Worm (Caenorhabditis elegans) whole organism, L4 larva: Measurements from ENCODE around the gene clec-166.

Source experiments
- F37D6.2 ChIP-seq: sonication (generic microtip); optimal IDR thresholded peaks from 2 replicates; lab custom pipeline; 2016; ENCODE audit warnings: mild to moderate bottlenecking, missing genetic modification characterization, missing compliant biosample characterization
- T26A8.4 ChIP-seq: fragments of 200-800 bp; sonication (Bioruptor generic); IDR thresholded peaks from 2 replicates; pipeline ENCODE4 v1.3.6; 2022; ENCODE audit warnings: missing genetic modification characterization, missing compliant biosample characterization
- aha-1 ChIP-seq: fragments of 150-350 bp; peaks from one replicate; lab custom pipeline; 2014; ENCODE audit warnings: missing biosample characterization, missing genetic modification characterization
- ama-1 ChIP-seq: fragments of 150-350 bp; optimal IDR thresholded peaks from 2 replicates; lab custom pipeline; 2014; ENCODE audit warnings: inconsistent platforms, mixed read lengths
- arid-1 ChIP-seq: fragments of 200-800 bp; sonication (Bioruptor generic); conservative IDR thresholded peaks from 2 replicates; pipeline ENCODE4 v1.3.6; 2022; ENCODE audit warnings: missing genetic modification reagents, missing genetic modification characterization, missing compliant biosample characterization
- attf-4 ChIP-seq: sonication (generic microtip); optimal IDR thresholded peaks from 3 replicates; lab custom pipeline; 2017; ENCODE audit warnings: missing biosample characterization, missing genetic modification characterization
- ceh-28 ChIP-seq: fragments of 150-350 bp; optimal IDR thresholded peaks from 2 replicates; lab custom pipeline; 2014; ENCODE audit warnings: missing biosample characterization, missing genetic modification reagents, missing genetic modification characterization
- ceh-44 ChIP-seq: fragments of 200-800 bp; sonication (Bioruptor generic); IDR thresholded peaks from 2 replicates; pipeline ENCODE4 v1.3.6; 2022; ENCODE audit warnings: missing genetic modification reagents, missing genetic modification characterization, missing compliant biosample characterization
- ceh-62 ChIP-seq: sonication (generic microtip); optimal IDR thresholded peaks from 2 replicates; lab custom pipeline; 2017; ENCODE audit warnings: missing biosample characterization, missing genetic modification characterization
- cey-2 ChIP-seq: sonication (generic microtip); optimal IDR thresholded peaks from 3 replicates; lab custom pipeline; 2017; ENCODE audit warnings: missing genetic modification characterization, mild to moderate bottlenecking, missing compliant biosample characterization, antibody characterized with exemption, borderline replicate concordance; ENCODE audit not compliant: insufficient read depth
- daf-16 ChIP-seq, 3 experiments: sonication (generic microtip); optimal IDR thresholded peaks; 2 replicates each; lab custom pipeline; 2016 to 2017; ENCODE audit warnings: missing genetic modification characterization in 3 of 3, missing genetic modification reagents in 3 of 3, mild to moderate bottlenecking in 2 of 3, missing compliant biosample characterization in 2 of 3, missing biosample characterization in 1 of 3, moderate library complexity in 1 of 3
- dmd-9 ChIP-seq: fragments of 200-800 bp; sonication (Bioruptor generic); IDR thresholded peaks from 2 replicates; pipeline ENCODE4 v1.3.6; 2022; ENCODE audit warnings: missing genetic modification reagents, missing genetic modification characterization, missing compliant biosample characterization
- dve-1 ChIP-seq: sonication (generic microtip); optimal IDR thresholded peaks from 2 replicates; lab custom pipeline; 2017; ENCODE audit warnings: antibody characterized with exemption, mild to moderate bottlenecking, missing genetic modification characterization, missing compliant biosample characterization; ENCODE audit not compliant: insufficient read depth
- egl-27 ChIP-seq: sonication (generic microtip); optimal IDR thresholded peaks from 3 replicates; lab custom pipeline; 2017; ENCODE audit warnings: missing biosample characterization, missing genetic modification reagents, missing genetic modification characterization
- fkh-10 ChIP-seq: fragments of 150-350 bp; optimal IDR thresholded peaks from 2 replicates; lab custom pipeline; 2014; ENCODE audit warnings: missing biosample characterization, missing genetic modification reagents, missing genetic modification characterization
- hlh-11 ChIP-seq: fragments of 200-800 bp; sonication (Bioruptor generic); optimal IDR thresholded peaks from 2 replicates; lab custom pipeline; 2018; ENCODE audit warnings: mild to moderate bottlenecking, missing genetic modification characterization, missing compliant biosample characterization
- hlh-30 ChIP-seq: sonication (generic microtip); optimal IDR thresholded peaks from 2 replicates; lab custom pipeline; 2017; ENCODE audit warnings: antibody characterized with exemption, mild to moderate bottlenecking, missing genetic modification characterization, missing compliant biosample characterization; ENCODE audit not compliant: insufficient read depth
- nhr-28 ChIP-seq: fragments of 150-350 bp; optimal IDR thresholded peaks from 2 replicates; lab custom pipeline; 2014; ENCODE audit warnings: missing biosample characterization, missing genetic modification characterization
- nhr-41 ChIP-seq: fragments of 200-800 bp; sonication (Bioruptor generic); IDR thresholded peaks from 2 replicates; pipeline ENCODE4 v1.3.6; 2022; ENCODE audit warnings: missing genetic modification reagents, missing genetic modification characterization, missing compliant biosample characterization
- nhr-6 ChIP-seq: fragments of 150-350 bp; optimal IDR thresholded peaks from 2 replicates; lab custom pipeline; 2014; ENCODE audit warnings: missing biosample characterization, missing genetic modification characterization
- pqm-1 ChIP-seq: sonication (generic microtip); optimal IDR thresholded peaks from 2 replicates; lab custom pipeline; 2017; ENCODE audit warnings: missing biosample characterization, missing genetic modification characterization
- sdz-12 ChIP-seq: fragments of 200-800 bp; sonication (Bioruptor generic); optimal IDR thresholded peaks from 2 replicates; lab custom pipeline; 2018; ENCODE audit warnings: mild to moderate bottlenecking, missing genetic modification characterization, missing compliant biosample characterization
- set-16 ChIP-seq: fragments of 200-800 bp; sonication (Bioruptor generic); IDR thresholded peaks from 2 replicates; pipeline ENCODE4 v1.3.6; 2022; ENCODE audit warnings: missing genetic modification reagents, missing genetic modification characterization, missing compliant biosample characterization
- snpc-4 ChIP-seq: fragments of 150-350 bp; optimal IDR thresholded peaks from 2 replicates; lab custom pipeline; 2014; ENCODE audit warnings: missing biosample characterization, missing genetic modification characterization
- spr-1 ChIP-seq: sonication (generic microtip); optimal IDR thresholded peaks from 2 replicates; lab custom pipeline; 2016; ENCODE audit warnings: mild to moderate bottlenecking, missing genetic modification characterization, missing compliant biosample characterization
- unc-39 ChIP-seq: sonication (generic microtip); optimal IDR thresholded peaks from 2 replicates; lab custom pipeline; 2017; ENCODE audit warnings: missing biosample characterization, missing genetic modification characterization
- unc-62 ChIP-seq, 3 experiments: fragments of 150-350 bp in 1 of 3; sonication (generic microtip); optimal IDR thresholded peaks in 2 of 3; peaks in 1 of 3; 1 replicate in 1 of 3; 2 replicates in 2 of 3; lab custom pipeline; 2014 to 2017; ENCODE audit warnings: missing biosample characterization in 3 of 3, missing genetic modification characterization in 3 of 3, missing genetic modification reagents in 3 of 3, missing genotype in 1 of 3
- zfp-2 ChIP-seq: sonication (generic microtip); optimal IDR thresholded peaks from 2 replicates; lab custom pipeline; 2016; ENCODE audit warnings: mild to moderate bottlenecking, missing genetic modification characterization, missing compliant biosample characterization
- zfp-3 ChIP-seq: fragments of 200-800 bp; sonication (Bioruptor generic); conservative IDR thresholded peaks from 2 replicates; pipeline ENCODE4 v1.3.6; 2022; ENCODE audit warnings: missing genetic modification reagents, missing genetic modification characterization, missing compliant biosample characterization
- zip-2 ChIP-seq: fragments of 150-350 bp; optimal IDR thresholded peaks from 2 replicates; lab custom pipeline; 2014; ENCODE audit warnings: missing biosample characterization, missing genetic modification characterization

clec-166 gene

DNA sequence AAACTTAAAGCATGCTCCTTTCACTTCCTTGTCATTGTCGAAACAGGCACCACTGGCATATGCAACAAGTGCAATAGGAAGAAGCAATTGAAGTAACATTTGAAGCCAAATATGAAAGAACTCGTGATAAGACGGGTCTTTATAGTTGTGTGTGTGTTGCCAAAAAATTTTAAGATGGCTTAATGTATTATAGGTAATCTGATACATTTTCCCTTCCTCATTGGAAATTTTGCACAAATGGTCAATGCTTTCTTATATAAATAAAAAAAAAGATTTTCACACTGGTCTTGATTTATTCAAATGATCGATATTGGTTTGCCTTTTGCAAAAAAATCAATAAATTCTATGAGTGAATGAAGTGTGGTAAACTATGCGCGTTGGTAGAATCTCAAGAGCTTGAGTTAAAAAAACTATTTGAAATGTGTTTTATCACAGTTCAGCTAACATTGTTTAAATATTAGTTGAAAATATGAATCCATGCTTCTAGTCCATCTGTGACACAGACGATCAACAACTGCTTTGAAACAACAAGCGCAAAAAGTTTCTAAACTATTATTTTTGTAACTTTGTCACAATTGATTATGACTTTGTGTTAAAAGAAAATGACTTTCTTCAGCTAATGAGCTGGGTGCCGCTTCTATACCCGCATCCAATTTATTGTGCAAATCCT, at the start of gene clec-166, which contains the start of gene F38A1.6:
Gene clec-166, minus strand, starts transcription at position 101 of the 670 bp plus-strand sequence.
Gene F38A1.6, plus strand, starts transcription at position 620 of the 670 bp plus-strand sequence.
- no peak for TF ChIP-seq ceh-44 (GFP tag; lab: Robert Waterston, UW)

DNA sequence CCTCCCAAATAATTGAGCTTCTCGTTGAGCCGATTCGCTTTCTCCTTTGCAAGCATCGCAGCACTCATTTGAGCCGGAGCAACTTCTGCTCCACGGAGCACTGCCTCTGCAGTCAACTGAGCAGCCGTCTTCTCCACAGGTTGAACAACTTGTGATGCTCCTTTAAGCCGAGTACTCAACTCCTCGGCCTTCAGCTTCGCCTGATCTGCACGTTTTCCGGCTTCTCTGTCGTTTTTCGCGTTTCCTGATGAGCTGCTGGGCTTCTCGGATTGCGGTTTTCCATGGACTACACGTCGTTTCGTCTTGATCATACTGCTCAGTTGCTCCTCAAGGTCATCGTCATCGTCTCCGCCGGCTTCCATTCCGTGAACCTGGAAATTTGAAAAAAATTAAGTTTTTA, 47.8 kb upstream of the clec-166 start:
- no peak for TF ChIP-seq egl-27 (tag; lab: Kevin White, UChicago)
- TF ChIP-seq aha-1, result peak; percentile 93
- no peak for TF ChIP-seq snpc-4 (tag; lab: Kevin White, UChicago)
- TF ChIP-seq dmd-9 (GFP tag; lab: Robert Waterston, UW), result no peak
- TF ChIP-seq set-16 (GFP tag; lab: Robert Waterston, UW), result peak; percentile 56; the same call in 1 of the 2 replicates
- TF ChIP-seq, all 104 proteins: peak for 2

DNA sequence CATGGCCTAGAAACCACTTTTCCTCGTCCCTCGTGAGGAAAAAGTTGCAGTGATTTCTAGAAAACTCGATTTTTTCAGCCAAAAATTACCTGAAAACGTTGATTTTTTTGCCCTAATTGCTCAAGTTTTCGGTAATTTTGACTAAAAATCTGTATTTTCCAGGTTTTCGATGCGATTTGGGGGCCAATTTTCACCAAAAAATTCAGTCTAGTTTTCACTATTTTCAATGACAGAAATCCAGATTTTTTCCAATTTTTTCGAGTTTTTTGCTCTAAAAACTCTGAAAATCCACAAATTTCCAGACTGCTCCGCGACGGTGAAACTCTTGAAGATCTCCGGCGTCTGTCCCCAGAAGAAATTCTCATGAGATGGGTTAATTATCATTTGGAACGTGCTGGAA, 38.2 kb upstream of the clec-166 start, which contains the start of gene plst-1:
Gene plst-1, plus strand, starts transcription at position 301 of the 400 bp plus-strand sequence.
- no peak for TF ChIP-seq hlh-11 (tag; lab: Kevin White, UChicago)
- TF ChIP-seq sdz-12, result no peak
- no peak for TF ChIP-seq set-16 (GFP tag; lab: Robert Waterston, UW)
- no peak for TF ChIP-seq spr-1 (tag; lab: Kevin White, UChicago)
- no peak for TF ChIP-seq unc-39 (tag; lab: Kevin White, UChicago)
- no peak for TF ChIP-seq zfp-2 (tag; lab: Kevin White, UChicago)

DNA sequence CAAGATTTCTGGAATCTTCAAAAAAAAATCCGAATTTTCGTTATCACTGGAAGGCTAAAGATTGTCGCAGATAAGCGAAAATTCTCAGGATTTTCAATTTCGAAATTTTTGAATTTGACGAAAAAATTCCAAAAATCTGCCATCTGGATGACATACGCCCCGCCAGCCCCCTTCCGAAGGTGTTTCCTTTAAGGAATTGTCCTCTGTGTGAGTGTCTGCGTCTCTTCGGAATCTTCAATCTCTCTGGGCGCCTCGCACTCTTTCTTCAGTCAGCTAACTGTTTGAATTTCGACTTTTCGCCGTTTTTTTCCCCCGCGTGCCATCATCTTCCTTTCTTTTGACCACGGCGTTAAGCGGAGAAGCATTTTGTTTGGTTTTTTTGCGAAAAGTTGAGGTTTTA, 35.4 kb upstream of the clec-166 start:
- TF ChIP-seq F37D6.2 (no peak), aha-1 (peak; percentile 64), ceh-28 (tag; lab: Kevin White, UChicago) (no peak), hlh-30 (no peak), zip-2 (tag; lab: Kevin White, UChicago) (no peak), arid-1 (GFP tag; lab: Robert Waterston, UW) (no peak), fkh-10 (GFP tag; lab: Kevin White, UChicago) (no peak), cey-2 (tag; lab: Kevin White, UChicago) (no peak), nhr-41 (no peak), zfp-3 (GFP tag; lab: Robert Waterston, UW) (no peak), attf-4 (tag; lab: Kevin White, UChicago) (no peak), unc-62 (GFP tag; optimal IDR thresholded peaks at IDR 0.05 in 1 of 2; lab: Kevin White, UChicago) (peak in 1 of 2 experiments; percentile 78), unc-62 (tag; optimal IDR thresholded peaks at IDR 0.05; lab: Kevin White, UChicago) (no peak), ceh-62 (tag; lab: Kevin White, UChicago) (no peak)

DNA sequence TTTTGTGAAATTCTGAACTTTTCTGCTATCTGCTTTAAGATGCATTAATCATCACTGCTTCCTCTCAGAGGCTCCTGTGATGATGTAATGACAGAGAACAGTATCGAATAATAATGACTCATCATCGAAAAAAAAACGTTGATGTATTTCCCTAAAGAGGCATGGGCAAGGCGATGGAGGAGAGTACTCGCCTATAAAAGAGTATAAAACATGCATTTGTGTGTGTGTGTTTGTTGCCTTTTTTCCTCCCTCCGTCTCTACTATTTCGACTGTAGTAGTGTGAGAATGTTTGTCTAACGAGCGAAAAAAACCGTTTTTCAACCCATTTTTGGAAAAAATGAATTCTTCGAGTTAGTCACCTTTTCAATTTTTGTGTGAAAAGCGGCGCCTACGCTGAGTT, 33.7 kb upstream of the clec-166 start:
- TF ChIP-seq T26A8.4 (GFP tag; lab: Robert Waterston, UW) (no peak), daf-16 (GFP tag; optimal IDR thresholded peaks at IDR 0.05; lab: Kevin White, UChicago) (no peak), daf-16 (tag; optimal IDR thresholded peaks at IDR 0.05; lab: Kevin White, UChicago) (peak; percentile 14), dve-1 (tag; lab: Kevin White, UChicago) (peak; percentile 32), pqm-1 (tag; lab: Kevin White, UChicago) (peak; percentile 28), nhr-28 (tag; lab: Kevin White, UChicago) (peak; percentile 41), ama-1 (lab: Kevin White, UChicago) (no peak), sdz-12 (no peak), nhr-6 (tag; lab: Kevin White, UChicago) (peak; percentile 32)
